Fruit fly (Drosophila melanogaster) whole organism, pupa: ENCODE measurements around the gene CG13295.

ENCODE experiments used
- CG10348 ChIP-seq: fragments of 200-800 bp; sonication (Bioruptor generic); IDR thresholded peaks from 2 replicates; pipeline ENCODE4 v1.3.6; 2022; ENCODE audit warnings: missing biosample characterization, missing genetic modification characterization
- CG12605 ChIP-seq: fragments of 200-800 bp; sonication (Bioruptor generic); IDR thresholded peaks from 2 replicates; pipeline ENCODE4 v1.3.6; 2022; ENCODE audit warnings: missing biosample characterization, missing genetic modification characterization
- CG13204 ChIP-seq: fragments of 200-800 bp; sonication (Bioruptor generic); optimal IDR thresholded peaks from 2 replicates; lab custom pipeline; 2018; ENCODE audit warnings: missing biosample characterization, mild to moderate bottlenecking, missing genetic modification characterization, moderate library complexity
- CG14655 ChIP-seq: fragments of 200-800 bp; sonication (Bioruptor generic); optimal IDR thresholded peaks from 3 replicates; lab custom pipeline; 2017; ENCODE audit warnings: mild to moderate bottlenecking, missing biosample characterization, missing genetic modification reagents, missing genetic modification characterization
- CG15710 ChIP-seq: fragments of 200-800 bp; sonication (Bioruptor generic); optimal IDR thresholded peaks from 2 replicates; lab custom pipeline; 2018; ENCODE audit warnings: missing biosample characterization, mild to moderate bottlenecking, missing genetic modification characterization, moderate library complexity
- CG17806 ChIP-seq: fragments of 200-800 bp; sonication (Bioruptor generic); optimal IDR thresholded peaks from 2 replicates; lab custom pipeline; 2018; ENCODE audit warnings: missing biosample characterization, mild to moderate bottlenecking, missing genetic modification characterization, moderate library complexity
- CG32121 ChIP-seq: fragments of 200-800 bp; sonication (Bioruptor generic); IDR thresholded peaks from 2 replicates; pipeline ENCODE4 v1.3.6; 2022; ENCODE audit warnings: missing biosample characterization, missing genetic modification characterization
- CG34367 ChIP-seq: fragments of 200-800 bp; sonication (Bioruptor generic); optimal IDR thresholded peaks from 2 replicates; lab custom pipeline; 2018; ENCODE audit warnings: missing biosample characterization, mild to moderate bottlenecking, missing genetic modification characterization
- CG4496 ChIP-seq: fragments of 200-800 bp; sonication (Bioruptor generic); IDR thresholded peaks from 3 replicates; pipeline ENCODE4 v1.3.6; 2022; ENCODE audit warnings: missing biosample characterization, missing genetic modification characterization
- CG8159 ChIP-seq: fragments of 200-800 bp; sonication (Bioruptor generic); optimal IDR thresholded peaks from 3 replicates; lab custom pipeline; 2018; ENCODE audit warnings: missing biosample characterization, mild to moderate bottlenecking, missing genetic modification characterization, moderate library complexity
- CG8301 ChIP-seq: fragments of 200-800 bp; sonication (Bioruptor generic); optimal IDR thresholded peaks from 2 replicates; lab custom pipeline; 2018; ENCODE audit warnings: missing biosample characterization, mild to moderate bottlenecking, missing genetic modification characterization
- CG9948 ChIP-seq: fragments of 200-800 bp; sonication (Bioruptor generic); optimal IDR thresholded peaks from 2 replicates; lab custom pipeline; 2018; ENCODE audit warnings: missing biosample characterization, mild to moderate bottlenecking, missing genetic modification characterization, moderate library complexity
- D1 ChIP-seq: fragments of 200-800 bp; sonication (Bioruptor generic); optimal IDR thresholded peaks from 2 replicates; lab custom pipeline; 2018; ENCODE audit warnings: missing biosample characterization, mild to moderate bottlenecking, missing genetic modification characterization, moderate library complexity
- EcR ChIP-seq: fragments of 200-800 bp; sonication (Bioruptor generic); optimal IDR thresholded peaks from 3 replicates; lab custom pipeline; 2019; ENCODE audit warnings: missing biosample characterization, missing genetic modification characterization, mild to moderate bottlenecking, moderate library complexity, missing genetic modification reagents
- Ets98B ChIP-seq: fragments of 200-800 bp; sonication (Bioruptor generic); IDR thresholded peaks from 2 replicates; pipeline ENCODE4 v1.3.6; 2022; ENCODE audit warnings: missing biosample characterization, missing genetic modification characterization
- Pif1A ChIP-seq: fragments of 200-800 bp; sonication (Bioruptor generic); optimal IDR thresholded peaks from 3 replicates; lab custom pipeline; 2016; ENCODE audit warnings: missing biosample characterization, missing genetic modification characterization
- Pif1B ChIP-seq: fragments of 200-800 bp; sonication (Bioruptor generic); optimal IDR thresholded peaks from 3 replicates; lab custom pipeline; 2016; ENCODE audit warnings: missing biosample characterization, missing genetic modification characterization
- Snoo ChIP-seq: fragments of 200-800 bp; sonication (Bioruptor generic); optimal IDR thresholded peaks from 3 replicates; lab custom pipeline; 2017; ENCODE audit warnings: missing biosample characterization, mild to moderate bottlenecking, missing genetic modification characterization, inconsistent platforms
- fd96Ca ChIP-seq: fragments of 200-800 bp; sonication (Bioruptor generic); IDR thresholded peaks from 3 replicates; pipeline ENCODE4 v1.3.6; 2022; ENCODE audit warnings: missing biosample characterization, missing genetic modification characterization
- gl ChIP-seq: fragments of 200-800 bp; sonication (Bioruptor generic); optimal IDR thresholded peaks from 2 replicates; lab custom pipeline; 2018; ENCODE audit warnings: missing biosample characterization, mild to moderate bottlenecking, missing genetic modification characterization
- rn ChIP-seq: fragments of 200-800 bp; sonication (Bioruptor generic); IDR thresholded peaks from 2 replicates; pipeline ENCODE4 v1.3.6; 2022; ENCODE audit warnings: missing biosample characterization, missing genetic modification characterization

The CG13295 gene

dm6 chr3L:6082561-6082960 lies 7.5 kb upstream of the CG13295 start, which contains the start of gene CG13293:
TSS of gene CG13293 (plus strand) at chr3L:6082883.
- TF ChIP-seq Pif1A (GFP tag; lab: Kevin White, UChicago): no peak
- TF ChIP-seq CG12605 (GFP tag; lab: Robert Waterston, UW): no peak

dm6 chr3L:6076429-6076828 lies 1.4 kb upstream of the CG13295 start, which contains the start of gene ssp6:
TSS of gene ssp6 (plus strand) at chr3L:6076722.
- TF ChIP-seq CG13204 (GFP tag; lab: Kevin White, UChicago) (peak; percentile 72), rn (GFP tag; lab: Robert Waterston, UW) (no peak)

- TF ChIP-seq CG12605 (GFP tag; lab: Robert Waterston, UW) (no peak), CG34367 (tag; lab: Kevin White, UChicago) (peak; percentile 41), Ets98B (GFP tag; lab: Robert Waterston, UW) (no peak), Snoo (peak; percentile 79), fd96Ca (GFP tag; lab: Robert Waterston, UW) (no peak), CG15710 (tag; lab: Kevin White, UChicago) (peak; percentile 44), CG8159 (tag; lab: Kevin White, UChicago) (peak; percentile 28), EcR (GFP tag; lab: Kevin White, UChicago) (no peak), CG4496 (GFP tag; lab: Robert Waterston, UW) (peak; percentile 78)
Measured at dm6 chr3L:6071454-6072189, 3.4 kb downstream of the CG13295 start, which contains the start of gene CG6602. TSS of gene CG6602 (plus strand) at chr3L:6072139.

dm6 chr3L:6070119-6070518 lies 4.9 kb downstream of the CG13295 start:
- TF ChIP-seq CG34367 (tag; lab: Kevin White, UChicago) (no peak), CG32121 (GFP tag; lab: Robert Waterston, UW) (no peak), CG13204 (GFP tag; lab: Kevin White, UChicago) (no peak), CG10348 (GFP tag; lab: Robert Waterston, UW) (no peak), CG14655 (no peak), Snoo (no peak), EcR (GFP tag; lab: Kevin White, UChicago) (no peak), CG17806 (no peak), CG9948 (tag; lab: Kevin White, UChicago) (no peak), Pif1A (GFP tag; lab: Kevin White, UChicago) (no peak), CG8159 (tag; lab: Kevin White, UChicago) (no peak), CG8301 (tag; lab: Kevin White, UChicago) (no peak), CG12605 (GFP tag; lab: Robert Waterston, UW) (no peak), Ets98B (GFP tag; lab: Robert Waterston, UW) (no peak), fd96Ca (GFP tag; lab: Robert Waterston, UW) (no peak), CG15710 (tag; lab: Kevin White, UChicago) (no peak), D1 (tag; lab: Kevin White, UChicago) (no peak), Pif1B (no peak), CG4496 (GFP tag; lab: Robert Waterston, UW) (no peak), gl (tag; lab: Kevin White, UChicago) (no peak)

- TF ChIP-seq CG9948 (tag; lab: Kevin White, UChicago): no peak
- TF ChIP-seq fd96Ca (GFP tag; lab: Robert Waterston, UW): 0 out of 3 replicates have a peak, but pooled peaks have one; percentile 20
Measured at dm6 chr3L:6068178-6068577, 6.9 kb downstream of the CG13295 start.

dm6 chr3L:6065881-6066389 lies 9.1 kb downstream of the CG13295 start, which contains the start of gene CG42269:
TSS of gene CG42269 (plus strand) at chr3L:6066296.
- TF ChIP-seq CG12605 (GFP tag; lab: Robert Waterston, UW): no peak
- TF ChIP-seq CG4496 (GFP tag; lab: Robert Waterston, UW): peak; percentile 54
- peak; percentile 28 for TF ChIP-seq Snoo

- no peak for TF ChIP-seq CG12605 (GFP tag; lab: Robert Waterston, UW)
- no peak for TF ChIP-seq gl (tag; lab: Kevin White, UChicago)
- TF ChIP-seq CG9948 (tag; lab: Kevin White, UChicago): no peak
- TF ChIP-seq CG32121 (GFP tag; lab: Robert Waterston, UW): no peak
- no peak for TF ChIP-seq Ets98B (GFP tag; lab: Robert Waterston, UW)
- no peak for TF ChIP-seq rn (GFP tag; lab: Robert Waterston, UW)
- no peak for TF ChIP-seq fd96Ca (GFP tag; lab: Robert Waterston, UW)
- no peak for TF ChIP-seq CG34367 (tag; lab: Kevin White, UChicago)
- no peak for TF ChIP-seq CG14655
Measured at dm6 chr3L:6062860-6063607, 12.0 kb downstream of the CG13295 start, which contains the start of gene CG10472. TSS of gene CG10472 (minus strand) at chr3L:6062910.
